Worm (Caenorhabditis elegans) whole organism, L4 larva: ENCODE results near the gene T24C2.5.

Experiments
- F37D6.2 ChIP-seq: sonication (generic microtip); optimal IDR thresholded peaks from 2 replicates; lab custom pipeline; 2016; ENCODE audit warnings: mild to moderate bottlenecking, missing genetic modification characterization, missing compliant biosample characterization
- F44E2.7 ChIP-seq: fragments of 200-800 bp; sonication (Bioruptor generic); IDR thresholded peaks from 2 replicates; pipeline ENCODE4 v2.1.2; 2022; ENCODE audit warnings: missing genetic modification characterization, missing compliant biosample characterization
- F49E8.2 ChIP-seq: sonication (generic microtip); optimal IDR thresholded peaks from 2 replicates; lab custom pipeline; 2016; ENCODE audit warnings: missing compliant biosample characterization, mild to moderate bottlenecking, missing genetic modification characterization, borderline replicate concordance
- T20F7.1 ChIP-seq: fragments of 200-800 bp; sonication (Bioruptor generic); optimal IDR thresholded peaks from 2 replicates; lab custom pipeline; 2018; ENCODE audit warnings: mild to moderate bottlenecking, missing genetic modification characterization, missing compliant biosample characterization
- Y48G9A.11 ChIP-seq: fragments of 200-800 bp; sonication (Bioruptor generic); IDR thresholded peaks from 2 replicates; pipeline ENCODE4 v1.3.6; 2022; ENCODE audit warnings: missing genetic modification reagents, missing genetic modification characterization, missing compliant biosample characterization
- ama-1 ChIP-seq: fragments of 150-350 bp; optimal IDR thresholded peaks from 2 replicates; lab custom pipeline; 2014; ENCODE audit warnings: inconsistent platforms, mixed read lengths
- arid-1 ChIP-seq: fragments of 200-800 bp; sonication (Bioruptor generic); conservative IDR thresholded peaks from 2 replicates; pipeline ENCODE4 v1.3.6; 2022; ENCODE audit warnings: missing genetic modification reagents, missing genetic modification characterization, missing compliant biosample characterization
- attf-4 ChIP-seq: sonication (generic microtip); optimal IDR thresholded peaks from 3 replicates; lab custom pipeline; 2017; ENCODE audit warnings: missing biosample characterization, missing genetic modification characterization
- ceh-20 ChIP-seq: fragments of 200-800 bp; sonication (Bioruptor generic); IDR thresholded peaks from 2 replicates; pipeline ENCODE4 v1.3.6; 2022; ENCODE audit warnings: missing genetic modification reagents, missing genetic modification characterization, missing compliant biosample characterization
- ceh-28 ChIP-seq: fragments of 150-350 bp; optimal IDR thresholded peaks from 2 replicates; lab custom pipeline; 2014; ENCODE audit warnings: missing biosample characterization, missing genetic modification reagents, missing genetic modification characterization
- ceh-44 ChIP-seq: fragments of 200-800 bp; sonication (Bioruptor generic); IDR thresholded peaks from 2 replicates; pipeline ENCODE4 v1.3.6; 2022; ENCODE audit warnings: missing genetic modification reagents, missing genetic modification characterization, missing compliant biosample characterization
- ceh-82 ChIP-seq: sonication (generic microtip); optimal IDR thresholded peaks from 2 replicates; lab custom pipeline; 2017; ENCODE audit warnings: missing biosample characterization, missing genetic modification characterization
- ces-1 ChIP-seq: fragments of 150-350 bp; sonication (generic microtip); optimal IDR thresholded peaks from 4 replicates; lab custom pipeline; 2014; ENCODE audit warnings: missing biosample characterization, missing genetic modification reagents, missing genetic modification characterization
- ctbp-1 ChIP-seq: fragments of 200-800 bp; sonication (Bioruptor generic); IDR thresholded peaks from 2 replicates; pipeline ENCODE4 v1.3.6; 2022; ENCODE audit warnings: missing genetic modification reagents, missing genetic modification characterization, missing compliant biosample characterization
- daf-12 ChIP-seq: fragments of 150-350 bp; optimal IDR thresholded peaks from 2 replicates; lab custom pipeline; 2014; ENCODE audit warnings: missing biosample characterization, missing genetic modification reagents, missing genetic modification characterization
- daf-8 ChIP-seq: fragments of 200-800 bp; sonication (Bioruptor generic); IDR thresholded peaks from 2 replicates; pipeline ENCODE4 v1.3.6; 2022; ENCODE audit warnings: missing genetic modification characterization, missing compliant biosample characterization
- dmd-6 ChIP-seq: fragments of 200-800 bp; sonication (Bioruptor generic); IDR thresholded peaks from 2 replicates; pipeline ENCODE4 v1.3.6; 2022; ENCODE audit warnings: missing genetic modification reagents, missing genetic modification characterization, missing compliant biosample characterization
- dpl-1 ChIP-seq: fragments of 150-350 bp; optimal IDR thresholded peaks from 2 replicates; lab custom pipeline; 2014; ENCODE audit warnings: missing biosample characterization, missing genetic modification reagents, missing genetic modification characterization
- dve-1 ChIP-seq: sonication (generic microtip); optimal IDR thresholded peaks from 2 replicates; lab custom pipeline; 2017; ENCODE audit warnings: antibody characterized with exemption, mild to moderate bottlenecking, missing genetic modification characterization, missing compliant biosample characterization; ENCODE audit not compliant: insufficient read depth
- egl-43 ChIP-seq: fragments of 200-800 bp; sonication (Bioruptor generic); IDR thresholded peaks from 2 replicates; pipeline ENCODE4 v1.3.6; 2022; ENCODE audit warnings: missing genetic modification reagents, missing genetic modification characterization, missing compliant biosample characterization
- fos-1 ChIP-seq: fragments of 150-350 bp; optimal IDR thresholded peaks from 2 replicates; lab custom pipeline; 2014; ENCODE audit warnings: missing biosample characterization, missing genetic modification characterization
- hif-1 ChIP-seq, 2 experiments: sonication (generic microtip); optimal IDR thresholded peaks; 2 replicates each; lab custom pipeline; 2016 to 2017; ENCODE audit warnings: missing compliant biosample characterization in 2 of 2, missing genetic modification characterization in 2 of 2, missing genetic modification reagents in 2 of 2, missing genotype in 2 of 2, mild to moderate bottlenecking in 1 of 2
- hlh-30 ChIP-seq: sonication (generic microtip); optimal IDR thresholded peaks from 2 replicates; lab custom pipeline; 2017; ENCODE audit warnings: antibody characterized with exemption, mild to moderate bottlenecking, missing genetic modification characterization, missing compliant biosample characterization; ENCODE audit not compliant: insufficient read depth
- hmg-1.1 ChIP-seq: fragments of 200-800 bp; sonication (Bioruptor generic); IDR thresholded peaks from 2 replicates; pipeline ENCODE4 v1.3.6; 2022; ENCODE audit warnings: missing genetic modification reagents, missing genetic modification characterization, missing compliant biosample characterization
- jun-1 ChIP-seq: fragments of 150-350 bp; optimal IDR thresholded peaks from 2 replicates; lab custom pipeline; 2014; ENCODE audit warnings: missing biosample characterization, missing genetic modification reagents, missing genetic modification characterization
- lin-1 ChIP-seq: fragments of 200-800 bp; sonication (Bioruptor generic); IDR thresholded peaks from 2 replicates; pipeline ENCODE4 v1.3.6; 2022; ENCODE audit warnings: missing genetic modification reagents, missing genetic modification characterization, missing compliant biosample characterization
- lin-29 ChIP-seq: fragments of 200-800 bp; sonication (Bioruptor generic); IDR thresholded peaks from 2 replicates; pipeline ENCODE4 v1.3.6; 2022; ENCODE audit warnings: missing genetic modification reagents, missing genetic modification characterization, missing compliant biosample characterization
- lin-38 ChIP-seq: fragments of 200-800 bp; sonication (Bioruptor generic); IDR thresholded peaks from 2 replicates; pipeline ENCODE4 v1.3.6; 2022; ENCODE audit warnings: missing genetic modification reagents, missing genetic modification characterization, missing compliant biosample characterization
- lsy-2 ChIP-seq, 2 experiments: fragments of 150-350 bp in 1 of 2; sonication (generic microtip) in 1 of 2; optimal IDR thresholded peaks; 2 replicates each; lab custom pipeline; 2014 to 2017; ENCODE audit warnings: missing biosample characterization in 2 of 2, missing genetic modification characterization in 2 of 2
- mdl-1 ChIP-seq, 2 experiments: fragments of 150-350 bp in 1 of 2; sonication (generic microtip) in 1 of 2; optimal IDR thresholded peaks; 2 replicates each; lab custom pipeline; 2014 to 2017; ENCODE audit warnings: missing biosample characterization in 2 of 2, missing genetic modification characterization in 2 of 2
- mdt-29 ChIP-seq: fragments of 200-800 bp; sonication (Bioruptor generic); IDR thresholded peaks from 2 replicates; pipeline ENCODE4 v1.3.6; 2022; ENCODE audit warnings: missing genetic modification reagents, missing genetic modification characterization, missing compliant biosample characterization
- mxl-2 ChIP-seq: fragments of 200-800 bp; sonication (Bioruptor generic); conservative IDR thresholded peaks from 2 replicates; pipeline ENCODE4 v1.3.6; 2022; ENCODE audit warnings: missing genetic modification reagents, missing genetic modification characterization, missing compliant biosample characterization
- mxl-3 ChIP-seq: fragments of 200-800 bp; sonication (Bioruptor generic); optimal IDR thresholded peaks from 2 replicates; lab custom pipeline; 2018; ENCODE audit warnings: mild to moderate bottlenecking, missing genetic modification characterization, missing compliant biosample characterization
- nhr-102 ChIP-seq: sonication (generic microtip); optimal IDR thresholded peaks from 2 replicates; lab custom pipeline; 2016; ENCODE audit warnings: mild to moderate bottlenecking, missing genetic modification characterization, moderate library complexity, missing compliant biosample characterization
- nhr-25 ChIP-seq: sonication (generic microtip); optimal IDR thresholded peaks from 2 replicates; lab custom pipeline; 2017; ENCODE audit warnings: missing genetic modification characterization, mild to moderate bottlenecking, missing compliant biosample characterization, antibody characterized with exemption, moderate library complexity, borderline replicate concordance; ENCODE audit not compliant: insufficient read depth
- nhr-6 ChIP-seq: fragments of 150-350 bp; optimal IDR thresholded peaks from 2 replicates; lab custom pipeline; 2014; ENCODE audit warnings: missing biosample characterization, missing genetic modification characterization
- pha-4 ChIP-seq, 2 experiments: fragments of 150-350 bp in 1 of 2; fragments of 200-800 bp in 1 of 2; sonication (Bioruptor generic) in 1 of 2; IDR thresholded peaks in 1 of 2; optimal IDR thresholded peaks in 1 of 2; 2 replicates each; pipeline versions ENCODE4 v1.3.6 to Lab custom; 2014 to 2022; ENCODE audit warnings: missing genetic modification characterization in 2 of 2, missing genetic modification reagents in 2 of 2, missing biosample characterization in 1 of 2, missing compliant biosample characterization in 1 of 2
- saeg-2 ChIP-seq: fragments of 200-800 bp; sonication (Bioruptor generic); IDR thresholded peaks from 2 replicates; pipeline ENCODE4 v1.3.6; 2022; ENCODE audit warnings: missing genetic modification reagents, missing genetic modification characterization, missing compliant biosample characterization
- set-16 ChIP-seq: fragments of 200-800 bp; sonication (Bioruptor generic); IDR thresholded peaks from 2 replicates; pipeline ENCODE4 v1.3.6; 2022; ENCODE audit warnings: missing genetic modification reagents, missing genetic modification characterization, missing compliant biosample characterization
- snpc-1.2 ChIP-seq: fragments of 200-800 bp; sonication (Bioruptor generic); IDR thresholded peaks from 2 replicates; pipeline ENCODE4 v1.3.6; 2022; ENCODE audit warnings: missing genetic modification reagents, missing genetic modification characterization, missing compliant biosample characterization
- snpc-4 ChIP-seq: fragments of 150-350 bp; optimal IDR thresholded peaks from 2 replicates; lab custom pipeline; 2014; ENCODE audit warnings: missing biosample characterization, missing genetic modification characterization
- unc-130 ChIP-seq: sonication (generic microtip); optimal IDR thresholded peaks from 2 replicates; lab custom pipeline; 2016; ENCODE audit warnings: missing genetic modification reagents, missing genetic modification characterization, missing compliant biosample characterization
- unc-62 ChIP-seq, 3 experiments: fragments of 150-350 bp in 1 of 3; sonication (generic microtip); optimal IDR thresholded peaks in 2 of 3; peaks in 1 of 3; 1 replicate in 1 of 3; 2 replicates in 2 of 3; lab custom pipeline; 2014 to 2017; ENCODE audit warnings: missing biosample characterization in 3 of 3, missing genetic modification characterization in 3 of 3, missing genetic modification reagents in 3 of 3, missing genotype in 1 of 3
- vab-7 ChIP-seq: fragments of 200-800 bp; sonication (Bioruptor generic); IDR thresholded peaks from 2 replicates; pipeline ENCODE4 v1.3.6; 2022; ENCODE audit warnings: missing genetic modification reagents, missing genetic modification characterization, missing compliant biosample characterization
- zfp-2 ChIP-seq: sonication (generic microtip); optimal IDR thresholded peaks from 2 replicates; lab custom pipeline; 2016; ENCODE audit warnings: mild to moderate bottlenecking, missing genetic modification characterization, missing compliant biosample characterization
- ztf-11 ChIP-seq: fragments of 150-350 bp; optimal IDR thresholded peaks from 2 replicates; lab custom pipeline; 2014; ENCODE audit warnings: missing biosample characterization, missing genetic modification characterization

The T24C2.5 gene

DNA sequence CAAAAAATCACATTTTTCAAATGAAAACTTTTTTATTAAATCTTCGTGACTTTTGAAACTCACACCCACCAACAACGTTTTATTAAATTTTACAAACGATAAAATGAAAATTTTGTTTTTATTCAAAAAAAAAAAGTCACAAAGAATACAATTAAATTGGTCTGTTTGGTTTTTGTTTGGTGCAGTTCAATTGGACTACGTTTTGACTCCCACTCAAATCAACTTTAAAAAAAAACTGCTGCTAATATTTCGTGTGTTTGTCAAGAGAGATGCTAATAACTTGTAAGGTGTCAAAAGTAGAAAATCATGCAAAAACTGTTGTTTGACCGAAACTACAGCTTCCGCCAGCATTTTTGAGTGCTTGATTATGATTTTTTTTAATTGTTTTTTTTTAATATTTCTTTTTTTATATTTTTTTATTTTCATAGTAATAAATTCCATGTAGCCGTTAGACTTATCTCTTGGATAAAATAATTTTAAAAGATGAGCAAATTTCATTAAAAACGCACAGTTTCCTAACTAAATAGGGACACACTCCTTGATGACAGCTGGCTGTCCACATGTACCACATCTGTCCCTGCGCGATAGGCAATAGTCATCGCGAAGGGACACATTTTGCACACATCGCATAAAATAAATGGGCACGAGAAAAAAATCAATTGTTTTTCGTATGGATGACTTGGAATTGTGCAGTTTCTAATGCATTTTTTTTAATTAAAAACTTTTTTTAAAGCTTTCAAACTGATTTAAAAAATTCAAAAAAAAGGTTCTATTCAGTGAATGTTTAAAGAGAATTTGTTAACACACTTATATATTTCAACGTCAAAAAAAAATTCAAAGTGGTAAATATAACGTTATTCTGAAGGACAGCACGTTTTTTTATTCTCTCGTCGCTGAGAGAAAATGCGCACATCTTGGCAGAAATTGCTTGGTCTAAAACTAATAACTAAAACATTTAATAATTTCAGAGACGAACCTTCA, 8.6 kb upstream of the T24C2.5 start (continued):
- TF ChIP-seq nhr-102 (tag; lab: Kevin White, UChicago) (peak; percentile 100), ces-1 (peak; percentile 96), mdt-29 (GFP tag; lab: Robert Waterston, UW) (peak; percentile 94), Y48G9A.11 (GFP tag; lab: Robert Waterston, UW) (peak; percentile 63), fos-1 (tag; lab: Kevin White, UChicago) (peak; percentile 96), zfp-2 (tag; lab: Kevin White, UChicago) (peak; percentile 88), unc-130 (GFP tag; lab: Kevin White, UChicago) (no peak), dmd-6 (GFP tag; lab: Robert Waterston, UW) (peak; percentile 98), lin-38 (GFP tag; lab: Robert Waterston, UW) (peak; percentile 91), dpl-1 (GFP tag; lab: Kevin White, UChicago) (peak; percentile 76), mdl-1 (tag; optimal IDR thresholded peaks at IDR 0.05; lab: Kevin White, UChicago) (peak; percentile 89 to 98), saeg-2 (GFP tag; lab: Robert Waterston, UW) (peak; percentile 99), unc-62 (GFP tag; optimal IDR thresholded peaks at IDR 0.05 in 1 of 2; lab: Kevin White, UChicago) (peak; percentile 92 to 100), unc-62 (tag; optimal IDR thresholded peaks at IDR 0.05; lab: Kevin White, UChicago) (peak; percentile 92), snpc-4 (tag; lab: Kevin White, UChicago) (peak; percentile 62), F37D6.2 (tag; lab: Kevin White, UChicago) (peak; percentile 99), pha-4 (GFP tag; IDR thresholded peaks at IDR 0.05; lab: Robert Waterston, UW) (peak; percentile 98), pha-4 (tag; optimal IDR thresholded peaks at IDR 0.05; lab: Kevin White, UChicago) (peak; percentile 95), lin-1 (GFP tag; lab: Robert Waterston, UW) (peak; percentile 97), daf-8 (GFP tag; lab: Robert Waterston, UW) (peak; percentile 68; the same call in 1 of the 2 replicates), ama-1 (lab: Kevin White, UChicago) (no peak), nhr-6 (peak; percentile 80), ceh-82 (tag; lab: Kevin White, UChicago) (peak; percentile 84), ceh-44 (0 out of 2 replicates have a peak, but pooled peaks have one; percentile 45), F49E8.2 (tag; lab: Kevin White, UChicago) (peak; percentile 48), ctbp-1 (peak; percentile 99), mxl-2 (GFP tag; lab: Robert Waterston, UW) (peak; percentile 62), hmg-1.1 (GFP tag; lab: Robert Waterston, UW) (peak; percentile 100), nhr-25 (tag; lab: Kevin White, UChicago) (peak; percentile 97), hif-1 (tag; optimal IDR thresholded peaks at IDR 0.05; lab: Kevin White, UChicago) (peak; percentile 78 to 91), ztf-11 (tag; lab: Kevin White, UChicago) (peak; percentile 91), lsy-2 (tag; optimal IDR thresholded peaks at IDR 0.05; lab: Kevin White, UChicago) (peak; percentile 97), attf-4 (tag; lab: Kevin White, UChicago) (peak; percentile 81), set-16 (GFP tag; lab: Robert Waterston, UW) (peak; percentile 45), dve-1 (tag; lab: Kevin White, UChicago) (peak; percentile 100), mxl-3 (GFP tag; lab: Kevin White, UChicago) (peak; percentile 90), hlh-30 (tag; lab: Kevin White, UChicago) (peak; percentile 96), daf-12 (tag; lab: Kevin White, UChicago) (no peak), snpc-1.2 (peak; percentile 41; the same call in 1 of the 2 replicates), ceh-28 (tag; lab: Kevin White, UChicago) (peak; percentile 96), T20F7.1 (GFP tag; lab: Kevin White, UChicago) (peak; percentile 93), arid-1 (GFP tag; lab: Robert Waterston, UW) (peak; percentile 96), egl-43 (GFP tag; lab: Robert Waterston, UW) (peak; percentile 99), vab-7 (GFP tag; lab: Robert Waterston, UW) (peak; percentile 98), ceh-20 (peak; percentile 99), jun-1 (peak; percentile 100), lin-29 (GFP tag; lab: Robert Waterston, UW) (peak; percentile 98), F44E2.7 (GFP tag; lab: Robert Waterston, UW) (no peak)
